Comparison of ENCODE assay signal across 1 fruit fly cellular context in the genomic region with DNA sequence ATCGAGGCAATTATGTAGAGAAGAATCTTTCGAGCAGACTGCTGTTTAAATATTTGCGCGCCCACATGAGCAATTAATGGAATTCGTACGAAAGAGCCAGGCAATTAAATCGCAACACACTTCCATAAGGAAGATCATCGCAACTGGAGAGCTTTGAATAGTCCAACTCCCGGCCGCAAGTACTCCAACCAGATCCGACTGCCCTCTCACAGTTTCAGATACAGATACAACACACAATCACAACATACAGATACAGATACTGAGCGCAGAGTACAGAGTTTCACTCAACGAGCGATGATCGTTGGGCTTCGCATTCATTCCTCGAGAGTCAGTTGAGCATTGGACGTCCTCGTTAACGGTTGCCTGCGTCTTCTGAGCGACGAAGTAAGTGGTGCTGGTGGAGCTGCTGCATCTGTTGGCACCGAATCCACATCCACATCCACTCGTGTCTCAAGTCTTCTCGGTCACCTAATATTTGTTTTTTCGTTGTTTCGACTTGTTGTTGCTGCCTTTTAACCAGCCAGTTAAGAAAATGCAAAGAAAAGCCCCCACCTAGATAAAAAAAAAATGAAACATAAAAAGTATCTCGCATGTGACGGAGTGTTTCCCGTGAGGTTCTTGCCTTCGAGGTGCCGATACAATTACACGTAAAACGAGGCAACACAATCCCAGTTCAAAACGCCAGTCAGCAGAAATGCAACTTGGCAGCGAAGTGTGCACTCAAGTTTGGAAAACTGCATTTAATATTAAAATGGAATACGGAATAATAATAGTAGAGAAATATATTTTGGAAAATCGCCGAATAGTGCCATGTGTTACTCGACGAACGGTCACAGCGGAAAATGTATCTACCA.
A peak's percentile ranks its signal among the peaks of the same experiment; 100 is the strongest.
TF ChIP-seq lines count a peak whose summit lies in the region.

A gene (plus strand): TSS at position 326 of the 854 bp plus-strand sequence.

TF ChIP-seq in whole organism, embryonic, 481 proteins besides CTCF, POLR2A, EP300 and RAD21 (continued from another document and continues in another):
- no peak for TF ChIP-seq cwo (GFP tag; optimal IDR thresholded peaks at IDR 0.05; lab: Kevin White, UChicago)
- no peak for TF ChIP-seq ase (GFP tag; IDR thresholded peaks at IDR 0.05; lab: Robert Waterston, UW)
- no peak for TF ChIP-seq Bgb (GFP tag; IDR thresholded peaks at IDR 0.05; lab: Robert Waterston, UW; ENCODE audit: partially characterized antibody)
- peak; percentile 6 for TF ChIP-seq CG9727 (GFP tag; optimal IDR thresholded peaks at IDR 0.05; lab: Kevin White, UChicago)
- no peak for TF ChIP-seq ken (GFP tag; IDR thresholded peaks at IDR 0.05; lab: Robert Waterston, UW)
- 0 out of 2 replicates have a peak, but pooled peaks have one; percentile 13 for TF ChIP-seq Drgx (GFP tag; IDR thresholded peaks at IDR 0.05; lab: Robert Waterston, UW)
- peak; percentile 84 for TF ChIP-seq CG12769 (tag; optimal IDR thresholded peaks at IDR 0.05; lab: Kevin White, UChicago)
- 0 out of 2 replicates have a peak, but pooled peaks have one; percentile 29 for TF ChIP-seq vvl (GFP tag; IDR thresholded peaks at IDR 0.05; lab: Robert Waterston, UW)
- TF ChIP-seq bigmax (GFP tag; optimal IDR thresholded peaks at IDR 0.05; lab: Kevin White, UChicago): no peak
- no peak for TF ChIP-seq CG17568 (GFP tag; optimal IDR thresholded peaks at IDR 0.05; lab: Kevin White, UChicago)
- TF ChIP-seq Opbp (GFP tag; IDR thresholded peaks at IDR 0.05; lab: Robert Waterston, UW; ENCODE audit: partially characterized antibody): peak; percentile 61; the same call in 2 of the 3 replicates
- no peak for TF ChIP-seq CG1602 (GFP tag; optimal IDR thresholded peaks at IDR 0.05; lab: Kevin White, UChicago)
- peak; percentile 57; the same call in 1 of the 3 replicates for TF ChIP-seq mld (GFP tag; IDR thresholded peaks at IDR 0.05; lab: Robert Waterston, UW; ENCODE audit: partially characterized antibody)
- no peak for TF ChIP-seq CG4282 (GFP tag; optimal IDR thresholded peaks at IDR 0.05; lab: Kevin White, UChicago)
- no peak for TF ChIP-seq gro (GFP tag; optimal IDR thresholded peaks at IDR 0.05; lab: Kevin White, UChicago)
- no peak for TF ChIP-seq scrt (GFP tag; optimal IDR thresholded peaks at IDR 0.05; lab: Kevin White, UChicago)
- no peak for TF ChIP-seq CG8359 (GFP tag; optimal IDR thresholded peaks at IDR 0.05; lab: Kevin White, UChicago; ENCODE audit: borderline replicate concordance)
- TF ChIP-seq Ets97D (GFP tag; optimal IDR thresholded peaks at IDR 0.05; lab: Kevin White, UChicago): no peak
- TF ChIP-seq pzg (GFP tag; optimal IDR thresholded peaks at IDR 0.05; lab: Kevin White, UChicago): no peak
- TF ChIP-seq Ada2b (GFP tag; IDR thresholded peaks at IDR 0.05; lab: Robert Waterston, UW): no peak
- no peak for TF ChIP-seq HmgD (GFP tag; optimal IDR thresholded peaks at IDR 0.05; lab: Kevin White, UChicago)
- TF ChIP-seq CG14667 (GFP tag; IDR thresholded peaks at IDR 0.05; lab: Robert Waterston, UW): no peak
- no peak for TF ChIP-seq CG31365 (tag; optimal IDR thresholded peaks at IDR 0.05; lab: Kevin White, UChicago)
- TF ChIP-seq Chrac-16 (GFP tag; optimal IDR thresholded peaks at IDR 0.05; lab: Kevin White, UChicago): no peak
- TF ChIP-seq gsb-n (tag; optimal IDR thresholded peaks at IDR 0.05; lab: Kevin White, UChicago): no peak
- TF ChIP-seq CG12744 (GFP tag; optimal IDR thresholded peaks at IDR 0.05; lab: Kevin White, UChicago): no peak
- TF ChIP-seq CG6689 (GFP tag; IDR thresholded peaks at IDR 0.05; lab: Robert Waterston, UW): no peak
- TF ChIP-seq zen (tag; optimal IDR thresholded peaks at IDR 0.05; lab: Kevin White, UChicago): no peak
- TF ChIP-seq CG3281 (GFP tag; optimal IDR thresholded peaks at IDR 0.05; lab: Kevin White, UChicago): peak; percentile 41
- no peak for TF ChIP-seq CG7963 (GFP tag; IDR thresholded peaks at IDR 0.05; lab: Robert Waterston, UW; ENCODE audit: partially characterized antibody)
- no peak for TF ChIP-seq CG12236 (GFP tag; optimal IDR thresholded peaks at IDR 0.05; lab: Kevin White, UChicago)
- no peak for TF ChIP-seq dati (GFP tag; IDR thresholded peaks at IDR 0.05; lab: Robert Waterston, UW)
- TF ChIP-seq sd (tag; optimal IDR thresholded peaks at IDR 0.05; lab: Kevin White, UChicago): peak; percentile 45
- TF ChIP-seq amos (GFP tag; IDR thresholded peaks at IDR 0.05; lab: Robert Waterston, UW; ENCODE audit: partially characterized antibody): peak; percentile 28; the same call in 1 of the 2 replicates
- peak; percentile 48 for TF ChIP-seq Med (GFP tag; lab: Kevin White, UChicago)
- no peak for TF ChIP-seq CG14050 (GFP tag; IDR thresholded peaks at IDR 0.05; lab: Robert Waterston, UW)
- TF ChIP-seq usp (GFP tag; optimal IDR thresholded peaks at IDR 0.05; lab: Kevin White, UChicago): no peak
- peak; percentile 47 for TF ChIP-seq B-H2 (GFP tag; optimal IDR thresholded peaks at IDR 0.05; lab: Kevin White, UChicago)
- TF ChIP-seq Vsx1 (GFP tag; optimal IDR thresholded peaks at IDR 0.05; lab: Kevin White, UChicago): no peak
- TF ChIP-seq ap (GFP tag; IDR thresholded peaks at IDR 0.05; lab: Robert Waterston, UW): no peak
- no peak for TF ChIP-seq pnt (GFP tag; optimal IDR thresholded peaks at IDR 0.05; lab: Kevin White, UChicago)
- TF ChIP-seq al (GFP tag; IDR thresholded peaks at IDR 0.05; lab: Robert Waterston, UW): no peak
- no peak for TF ChIP-seq emc (GFP tag; optimal IDR thresholded peaks at IDR 0.05; lab: Kevin White, UChicago)
- 0 out of 2 replicates have a peak, but pooled peaks have one; percentile 14 for TF ChIP-seq Nf-YA (GFP tag; IDR thresholded peaks at IDR 0.05; lab: Robert Waterston, UW)
- TF ChIP-seq sr (GFP tag; IDR thresholded peaks at IDR 0.05; lab: Robert Waterston, UW): no peak
- TF ChIP-seq eyg (GFP tag; optimal IDR thresholded peaks at IDR 0.05; lab: Kevin White, UChicago): no peak
- no peak for TF ChIP-seq Dip2 (GFP tag; IDR thresholded peaks at IDR 0.05; lab: Robert Waterston, UW)
- no peak for TF ChIP-seq CG10274 (GFP tag; optimal IDR thresholded peaks at IDR 0.05; lab: Kevin White, UChicago)
- TF ChIP-seq nerfin-2 (GFP tag; IDR thresholded peaks at IDR 0.05; lab: Robert Waterston, UW; ENCODE audit: partially characterized antibody): no peak
- TF ChIP-seq cas (GFP tag; IDR thresholded peaks at IDR 0.05; lab: Robert Waterston, UW): no peak
- TF ChIP-seq Eip74EF (GFP tag; optimal IDR thresholded peaks at IDR 0.05; lab: Kevin White, UChicago): no peak
- no peak for TF ChIP-seq CG31441 (GFP tag; IDR thresholded peaks at IDR 0.05; lab: Robert Waterston, UW)
- TF ChIP-seq Max (GFP tag; optimal IDR thresholded peaks at IDR 0.05; lab: Kevin White, UChicago): no peak
- no peak for TF ChIP-seq CG12299 (tag; optimal IDR thresholded peaks at IDR 0.05; lab: Kevin White, UChicago)
- no peak for TF ChIP-seq aop (GFP tag; IDR thresholded peaks at IDR 0.05; lab: Robert Waterston, UW)
- no peak for TF ChIP-seq CG5245 (GFP tag; optimal IDR thresholded peaks at IDR 0.05; lab: Kevin White, UChicago)
- TF ChIP-seq ttk (GFP tag; IDR thresholded peaks at IDR 0.05; lab: Robert Waterston, UW): no peak
- no peak for TF ChIP-seq CG4854 (GFP tag; optimal IDR thresholded peaks at IDR 0.05; lab: Kevin White, UChicago)
- no peak for TF ChIP-seq CG9437 (GFP tag; optimal IDR thresholded peaks at IDR 0.05; lab: Kevin White, UChicago)
- TF ChIP-seq CG11504 (tag; optimal IDR thresholded peaks at IDR 0.05; lab: Kevin White, UChicago): no peak
- TF ChIP-seq Scr (GFP tag; IDR thresholded peaks at IDR 0.05; lab: Robert Waterston, UW; ENCODE audit: partially characterized antibody): 0 out of 2 replicates have a peak, but pooled peaks have one; percentile 20
- TF ChIP-seq nom (GFP tag; optimal IDR thresholded peaks at IDR 0.05; lab: Kevin White, UChicago): peak; percentile 79
- peak; percentile 2 for TF ChIP-seq MESR4 (GFP tag; optimal IDR thresholded peaks at IDR 0.05; lab: Kevin White, UChicago)
- no peak for TF ChIP-seq CG34224 (GFP tag; IDR thresholded peaks at IDR 0.05; lab: Robert Waterston, UW; ENCODE audit: partially characterized antibody)
- TF ChIP-seq HLH4C (GFP tag; IDR thresholded peaks at IDR 0.05; lab: Robert Waterston, UW; ENCODE audit: partially characterized antibody): peak; percentile 25; the same call in 1 of the 3 replicates
- TF ChIP-seq CG11695 (GFP tag; IDR thresholded peaks at IDR 0.05; lab: Robert Waterston, UW): no peak
- no peak; the same call in 2 of the 3 replicates for TF ChIP-seq CG7357 (GFP tag; IDR thresholded peaks at IDR 0.05; lab: Robert Waterston, UW)
- TF ChIP-seq CG17912 (GFP tag; optimal IDR thresholded peaks at IDR 0.05; lab: Kevin White, UChicago): no peak
- no peak for TF ChIP-seq BEAF-32 (GFP tag; optimal IDR thresholded peaks at IDR 0.05; lab: Kevin White, UChicago)
- no peak for TF ChIP-seq D (optimal IDR thresholded peaks at IDR 0.05; lab: Kevin White, UChicago)
- TF ChIP-seq D (GFP tag; optimal IDR thresholded peaks at IDR 0.05; lab: Kevin White, UChicago): no peak
- no peak for TF ChIP-seq CG3407 (GFP tag; optimal IDR thresholded peaks at IDR 0.05; lab: Kevin White, UChicago)
- TF ChIP-seq CG30403 (GFP tag; optimal IDR thresholded peaks at IDR 0.05; lab: Kevin White, UChicago): no peak
- peak; percentile 45 for TF ChIP-seq Hand (GFP tag; optimal IDR thresholded peaks at IDR 0.05; lab: Kevin White, UChicago)
- TF ChIP-seq Pdp1 (GFP tag; optimal IDR thresholded peaks at IDR 0.05; lab: Kevin White, UChicago): no peak
- TF ChIP-seq Ravus (GFP tag; IDR thresholded peaks at IDR 0.05; lab: Robert Waterston, UW): no peak
- TF ChIP-seq CG13775 (GFP tag; optimal IDR thresholded peaks at IDR 0.05; lab: Kevin White, UChicago): no peak
- no peak for TF ChIP-seq CG6791 (GFP tag; IDR thresholded peaks at IDR 0.05; lab: Robert Waterston, UW; ENCODE audit: partially characterized antibody)
- no peak for TF ChIP-seq Dref (GFP tag; IDR thresholded peaks at IDR 0.05; lab: Robert Waterston, UW)
- no peak for TF ChIP-seq ash1 (GFP tag; optimal IDR thresholded peaks at IDR 0.05; lab: Kevin White, UChicago)
- TF ChIP-seq HLH3B (GFP tag; IDR thresholded peaks at IDR 0.05; lab: Robert Waterston, UW): no peak; the same call in 1 of the 2 replicates
- TF ChIP-seq E2f1 (GFP tag; IDR thresholded peaks at IDR 0.05; lab: Robert Waterston, UW): no peak
- no peak for TF ChIP-seq psq (GFP tag; optimal IDR thresholded peaks at IDR 0.05; lab: Kevin White, UChicago)
- TF ChIP-seq CG8944 (GFP tag; optimal IDR thresholded peaks at IDR 0.05; lab: Kevin White, UChicago): no peak
- TF ChIP-seq crp (GFP tag; optimal IDR thresholded peaks at IDR 0.05; lab: Kevin White, UChicago): no peak
- peak; percentile 3 for TF ChIP-seq CG2116 (GFP tag; optimal IDR thresholded peaks at IDR 0.05; lab: Kevin White, UChicago)
- no peak for TF ChIP-seq Rfx (GFP tag; IDR thresholded peaks at IDR 0.05; lab: Robert Waterston, UW)
- TF ChIP-seq az2 (GFP tag; optimal IDR thresholded peaks at IDR 0.05; lab: Kevin White, UChicago): no peak
- no peak for TF ChIP-seq CG7928 (GFP tag; optimal IDR thresholded peaks at IDR 0.05; lab: Kevin White, UChicago)
- no peak for TF ChIP-seq oc (tag; optimal IDR thresholded peaks at IDR 0.05; lab: Kevin White, UChicago)
- TF ChIP-seq Jarid2 (GFP tag; optimal IDR thresholded peaks at IDR 0.05; lab: Kevin White, UChicago): peak; percentile 83
- no peak for TF ChIP-seq CG9215 (GFP tag; IDR thresholded peaks at IDR 0.05; lab: Robert Waterston, UW)
- TF ChIP-seq Abd-B (GFP tag; optimal IDR thresholded peaks at IDR 0.05; lab: Kevin White, UChicago): no peak
- no peak for TF ChIP-seq Aef1 (GFP tag; IDR thresholded peaks at IDR 0.05; lab: Robert Waterston, UW)
- no peak for TF ChIP-seq CG18262 (tag; optimal IDR thresholded peaks at IDR 0.05; lab: Kevin White, UChicago)
- TF ChIP-seq kni (GFP tag; optimal IDR thresholded peaks at IDR 0.05; lab: Kevin White, UChicago): peak; percentile 80
- no peak for TF ChIP-seq CG18476 (GFP tag; optimal IDR thresholded peaks at IDR 0.05; lab: Kevin White, UChicago)
- no peak for TF ChIP-seq Blimp-1 (GFP tag; optimal IDR thresholded peaks at IDR 0.05; lab: Kevin White, UChicago)
- no peak for TF ChIP-seq YL-1 (GFP tag; optimal IDR thresholded peaks at IDR 0.05; lab: Kevin White, UChicago)
- no peak for TF ChIP-seq CG1647 (GFP tag; optimal IDR thresholded peaks at IDR 0.05; lab: Kevin White, UChicago)
- no peak for TF ChIP-seq Spps (tag; optimal IDR thresholded peaks at IDR 0.05; lab: Kevin White, UChicago)
- TF ChIP-seq Hr39 (optimal IDR thresholded peaks at IDR 0.05; lab: Kevin White, UChicago): no peak
- no peak for TF ChIP-seq phol (tag; optimal IDR thresholded peaks at IDR 0.05; lab: Kevin White, UChicago)
- TF ChIP-seq Hmx (GFP tag; optimal IDR thresholded peaks at IDR 0.05; lab: Kevin White, UChicago): no peak
- no peak for TF ChIP-seq CHES-1-like (GFP tag; optimal IDR thresholded peaks at IDR 0.05; lab: Kevin White, UChicago)
- TF ChIP-seq sim (GFP tag; IDR thresholded peaks at IDR 0.05; lab: Robert Waterston, UW): 0 out of 2 replicates have a peak, but pooled peaks have one; percentile 15
- no peak for TF ChIP-seq CG42726 (GFP tag; IDR thresholded peaks at IDR 0.05; lab: Robert Waterston, UW; ENCODE audit: partially characterized antibody)
- no peak for TF ChIP-seq CG33213 (GFP tag; optimal IDR thresholded peaks at IDR 0.05; lab: Kevin White, UChicago)
- no peak for TF ChIP-seq Antp (GFP tag; optimal IDR thresholded peaks at IDR 0.05; lab: Kevin White, UChicago)
- no peak for TF ChIP-seq da (GFP tag; optimal IDR thresholded peaks at IDR 0.05; lab: Kevin White, UChicago)
- no peak for TF ChIP-seq CG11247 (GFP tag; IDR thresholded peaks at IDR 0.05; lab: Robert Waterston, UW)
- peak; percentile 21 for TF ChIP-seq wek (GFP tag; optimal IDR thresholded peaks at IDR 0.05; lab: Kevin White, UChicago)
- TF ChIP-seq hb (GFP tag; IDR thresholded peaks at IDR 0.05; lab: Robert Waterston, UW; ENCODE audit: partially characterized antibody): no peak
- no peak for TF ChIP-seq CG16815 (GFP tag; optimal IDR thresholded peaks at IDR 0.05; lab: Kevin White, UChicago)
- no peak for TF ChIP-seq CG6854 (GFP tag; optimal IDR thresholded peaks at IDR 0.05; lab: Kevin White, UChicago)
- no peak for TF ChIP-seq sc (optimal IDR thresholded peaks at IDR 0.05; lab: Kevin White, UChicago)
- TF ChIP-seq sc (GFP tag; optimal IDR thresholded peaks at IDR 0.05; lab: Kevin White, UChicago): no peak
- TF ChIP-seq Trl (optimal IDR thresholded peaks at IDR 0.05; lab: Kevin White, UChicago): peak; percentile 63 to 71
- TF ChIP-seq Trl (GFP tag; optimal IDR thresholded peaks at IDR 0.05; lab: Kevin White, UChicago): no peak
- TF ChIP-seq en (GFP tag; optimal IDR thresholded peaks at IDR 0.05; lab: Kevin White, UChicago): no peak
- TF ChIP-seq gce (GFP tag; IDR thresholded peaks at IDR 0.05; lab: Robert Waterston, UW): no peak
- no peak for TF ChIP-seq zfh2 (GFP tag; optimal IDR thresholded peaks at IDR 0.05; lab: Kevin White, UChicago)
- no peak for TF ChIP-seq CG7786 (GFP tag; optimal IDR thresholded peaks at IDR 0.05; lab: Kevin White, UChicago)
- TF ChIP-seq Doc2 (GFP tag; IDR thresholded peaks at IDR 0.05; lab: Robert Waterston, UW): no peak
